Worm (Caenorhabditis elegans) whole organism, L3 larva: ENCODE data around the gene C08F11.1.
A peak's percentile ranks its signal among the peaks of the same experiment; 100 is the strongest.

Experiments
- ZK546.5 ChIP-seq: sonication (generic microtip); optimal IDR thresholded peaks from 2 replicates; lab custom pipeline; 2017; ENCODE audit warnings: missing biosample characterization, missing genetic modification characterization
- aly-2 ChIP-seq: fragments of 150-350 bp; optimal IDR thresholded peaks from 2 replicates; lab custom pipeline; 2014; ENCODE audit warnings: missing biosample characterization, missing genetic modification characterization
- ama-1 ChIP-seq: fragments of 150-350 bp; optimal IDR thresholded peaks from 2 replicates; lab custom pipeline; 2018
- ceh-16 ChIP-seq: sonication (generic microtip); optimal IDR thresholded peaks from 2 replicates; lab custom pipeline; 2017; ENCODE audit warnings: missing biosample characterization, missing genetic modification characterization
- ceh-28 ChIP-seq: fragments of 150-350 bp; optimal IDR thresholded peaks from 2 replicates; lab custom pipeline; 2014; ENCODE audit warnings: missing biosample characterization, missing genetic modification reagents, missing genetic modification characterization
- ceh-9 ChIP-seq: sonication (generic microtip); optimal IDR thresholded peaks from 2 replicates; lab custom pipeline; 2018; ENCODE audit warnings: missing biosample characterization, missing genetic modification characterization
- daf-12 ChIP-seq: fragments of 150-350 bp; optimal IDR thresholded peaks from 2 replicates; lab custom pipeline; 2014; ENCODE audit warnings: missing biosample characterization, missing genetic modification reagents, missing genetic modification characterization
- egl-27 ChIP-seq: sonication (generic microtip); optimal IDR thresholded peaks from 4 replicates; lab custom pipeline; 2017; ENCODE audit warnings: missing biosample characterization, missing genetic modification reagents, missing genetic modification characterization
- elt-1 ChIP-seq: fragments of 150-350 bp; optimal IDR thresholded peaks from 2 replicates; lab custom pipeline; 2014; ENCODE audit warnings: missing biosample characterization, missing genetic modification characterization
- elt-2 ChIP-seq: sonication (generic microtip); optimal IDR thresholded peaks from 2 replicates; lab custom pipeline; 2016; ENCODE audit warnings: missing genetic modification reagents, mild to moderate bottlenecking, missing genetic modification characterization, missing compliant biosample characterization
- elt-3 ChIP-seq, 3 experiments: fragments of 150-350 bp in 1 of 3; sonication (generic microtip) in 2 of 3; optimal IDR thresholded peaks; 2 replicates in 2 of 3; 4 replicates in 1 of 3; lab custom pipeline; 2014 to 2017; ENCODE audit warnings: missing biosample characterization in 3 of 3, missing genetic modification characterization in 3 of 3
- eor-1 ChIP-seq, 2 experiments: fragments of 150-350 bp; optimal IDR thresholded peaks; 2 replicates each; lab custom pipeline; 2014 to 2018; ENCODE audit warnings: missing biosample characterization in 2 of 2, missing genetic modification characterization in 2 of 2
- fkh-10 ChIP-seq: sonication (generic microtip); optimal IDR thresholded peaks from 2 replicates; lab custom pipeline; 2017; ENCODE audit warnings: missing biosample characterization, missing genetic modification reagents, missing genetic modification characterization
- fos-1 ChIP-seq: fragments of 150-350 bp; optimal IDR thresholded peaks from 2 replicates; lab custom pipeline; 2014; ENCODE audit warnings: missing biosample characterization, missing genetic modification characterization
- lin-15B ChIP-seq: fragments of 150-350 bp; optimal IDR thresholded peaks from 2 replicates; lab custom pipeline; 2014; ENCODE audit warnings: missing biosample characterization, missing genetic modification characterization
- lin-39 ChIP-seq: fragments of 150-350 bp; optimal IDR thresholded peaks from 2 replicates; lab custom pipeline; 2018; ENCODE audit warnings: missing biosample characterization, missing genetic modification reagents, missing genetic modification characterization
- mdl-1 ChIP-seq: fragments of 150-350 bp; optimal IDR thresholded peaks from 2 replicates; lab custom pipeline; 2014; ENCODE audit warnings: missing biosample characterization, missing genetic modification characterization
- mml-1 ChIP-seq: fragments of 150-350 bp; sonication (generic microtip); optimal IDR thresholded peaks from 3 replicates; lab custom pipeline; 2014; ENCODE audit warnings: missing biosample characterization, missing genetic modification characterization
- nfya-1 ChIP-seq: sonication (generic microtip); optimal IDR thresholded peaks from 2 replicates; lab custom pipeline; 2017; ENCODE audit warnings: missing genetic modification characterization, mild to moderate bottlenecking, missing compliant biosample characterization, antibody characterized with exemption, moderate library complexity; ENCODE audit not compliant: insufficient read depth
- nhr-23 ChIP-seq: fragments of 150-350 bp; optimal IDR thresholded peaks from 2 replicates; lab custom pipeline; 2014; ENCODE audit warnings: missing biosample characterization, missing genetic modification reagents, missing genetic modification characterization
- nhr-237 ChIP-seq: fragments of 150-350 bp; optimal IDR thresholded peaks from 2 replicates; lab custom pipeline; 2014; ENCODE audit warnings: missing biosample characterization, missing genetic modification characterization
- nhr-28 ChIP-seq: fragments of 150-350 bp; optimal IDR thresholded peaks from 2 replicates; lab custom pipeline; 2014; ENCODE audit warnings: missing biosample characterization, missing genetic modification characterization
- nhr-43 ChIP-seq: sonication (generic microtip); optimal IDR thresholded peaks from 2 replicates; lab custom pipeline; 2016; ENCODE audit warnings: mild to moderate bottlenecking, missing genetic modification characterization, missing compliant biosample characterization; ENCODE audit not compliant: poor library complexity, severe bottlenecking
- nhr-67 ChIP-seq: fragments of 150-350 bp; optimal IDR thresholded peaks from 2 replicates; lab custom pipeline; 2014; ENCODE audit warnings: missing biosample characterization, missing genetic modification characterization
- nhr-76 ChIP-seq: fragments of 150-350 bp; sonication (generic microtip); optimal IDR thresholded peaks from 5 replicates; lab custom pipeline; 2014; ENCODE audit warnings: missing biosample characterization, missing genetic modification characterization
- nhr-77 ChIP-seq: fragments of 150-350 bp; optimal IDR thresholded peaks from 2 replicates; lab custom pipeline; 2014; ENCODE audit warnings: missing biosample characterization, missing genetic modification characterization
- pha-4 ChIP-seq: fragments of 150-350 bp; optimal IDR thresholded peaks from 2 replicates; lab custom pipeline; 2014; ENCODE audit warnings: missing biosample characterization, missing genetic modification reagents, missing genetic modification characterization
- pqm-1 ChIP-seq: fragments of 150-350 bp; optimal IDR thresholded peaks from 2 replicates; lab custom pipeline; 2017; ENCODE audit warnings: missing biosample characterization, missing genetic modification characterization, inconsistent platforms
- sea-2 ChIP-seq: fragments of 150-350 bp; sonication (generic microtip); optimal IDR thresholded peaks from 4 replicates; lab custom pipeline; 2014; ENCODE audit warnings: missing biosample characterization, missing genetic modification reagents, missing genetic modification characterization
- skn-1 ChIP-seq: fragments of 150-350 bp; optimal IDR thresholded peaks from 2 replicates; lab custom pipeline; 2014; ENCODE audit warnings: missing biosample characterization, missing genetic modification characterization
- snpc-4 ChIP-seq: fragments of 150-350 bp; optimal IDR thresholded peaks from 2 replicates; lab custom pipeline; 2014; ENCODE audit warnings: missing biosample characterization, missing genetic modification characterization
- tbx-2 ChIP-seq: sonication (generic microtip); optimal IDR thresholded peaks from 2 replicates; lab custom pipeline; 2016; ENCODE audit warnings: mild to moderate bottlenecking, missing genetic modification characterization, missing compliant biosample characterization
- unc-39 ChIP-seq: sonication (generic microtip); optimal IDR thresholded peaks from 4 replicates; lab custom pipeline; 2017; ENCODE audit warnings: missing biosample characterization, missing genetic modification characterization
- unc-62 ChIP-seq: fragments of 150-350 bp; sonication (generic microtip); optimal IDR thresholded peaks from 4 replicates; lab custom pipeline; 2014; ENCODE audit warnings: missing biosample characterization, missing genetic modification reagents, missing genetic modification characterization
- ztf-11 ChIP-seq: fragments of 150-350 bp; optimal IDR thresholded peaks from 2 replicates; lab custom pipeline; 2014; ENCODE audit warnings: missing biosample characterization, missing genetic modification characterization
- ztf-4 ChIP-seq: fragments of 150-350 bp; optimal IDR thresholded peaks from 2 replicates; lab custom pipeline; 2014; ENCODE audit warnings: missing biosample characterization, missing genetic modification characterization

Gene C08F11.1

DNA sequence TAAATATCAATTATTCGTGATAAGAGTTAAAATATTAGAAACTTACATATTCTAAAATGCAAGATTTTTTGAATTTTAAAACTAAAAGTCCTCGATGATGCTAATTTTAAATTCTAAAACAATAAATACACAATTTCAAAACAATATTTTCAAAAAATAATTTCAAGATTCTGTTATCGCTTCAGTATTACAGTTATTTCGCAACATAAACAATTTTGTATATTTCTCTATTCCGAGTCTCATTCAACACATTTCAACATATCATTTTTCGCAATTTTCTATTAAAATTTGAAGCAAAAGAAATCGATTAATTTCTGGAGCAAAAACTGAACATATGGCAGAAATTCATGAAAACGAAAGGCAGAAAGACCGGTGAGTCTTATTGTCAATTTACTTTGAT, 9.5 kb downstream of the C08F11.1 start, which contains the start of gene fbxa-98:
fbxa-98 (plus strand) TSS at position 243 of the 400 bp plus-strand sequence.
- TF ChIP-seq fkh-10 (no peak), snpc-4 (no peak), lin-15B (tag; lab: Kevin White, UChicago) (no peak), elt-2 (tag; lab: Kevin White, UChicago) (no peak), nhr-77 (no peak), elt-3 (tag; optimal IDR thresholded peaks at IDR 0.05; lab: Kevin White, UChicago) (no peak), mml-1 (tag; lab: Kevin White, UChicago) (no peak), nhr-76 (tag; lab: Kevin White, UChicago) (no peak), ztf-4 (tag; lab: Kevin White, UChicago) (no peak), ceh-9 (tag; lab: Kevin White, UChicago) (no peak), tbx-2 (tag; lab: Kevin White, UChicago) (no peak), nhr-237 (tag; lab: Kevin White, UChicago) (no peak), ceh-28 (tag; lab: Kevin White, UChicago) (no peak), pha-4 (tag; lab: Kevin White, UChicago) (no peak), unc-39 (tag; lab: Kevin White, UChicago) (no peak), aly-2 (no peak), elt-1 (no peak), fos-1 (tag; lab: Kevin White, UChicago) (no peak), nhr-28 (tag; lab: Kevin White, UChicago) (no peak), lin-39 (no peak)

DNA sequence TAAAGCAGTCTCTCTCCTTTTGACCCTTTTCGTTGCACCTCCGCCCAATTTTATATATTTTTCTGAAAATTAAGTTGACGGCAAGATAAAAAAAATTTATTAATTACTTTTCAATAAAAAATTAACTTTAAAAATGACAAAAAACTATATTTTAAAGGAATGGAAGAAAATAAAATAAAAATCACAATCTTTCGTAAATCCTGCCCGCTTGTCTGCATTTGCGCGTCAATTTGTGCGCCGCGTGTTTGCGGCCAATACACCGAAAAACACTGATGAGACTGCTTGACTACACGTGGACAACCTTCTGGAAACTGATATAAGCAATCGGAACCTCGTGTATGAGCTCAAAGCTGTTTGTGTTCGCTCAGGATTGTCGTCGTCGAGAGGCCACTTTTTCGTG, 13.3 kb downstream of the C08F11.1 start, which contains the start of gene C08F11.7:
C08F11.7 (plus strand) TSS at position 301 of the 400 bp plus-strand sequence.
- no peak for TF ChIP-seq sea-2 (GFP tag; lab: Kevin White, UChicago)
- no peak for TF ChIP-seq egl-27 (tag; lab: Kevin White, UChicago)
- no peak for TF ChIP-seq daf-12 (tag; lab: Kevin White, UChicago)
- TF ChIP-seq ztf-11 (tag; lab: Kevin White, UChicago): no peak
- no peak for TF ChIP-seq lin-39
- TF ChIP-seq unc-39 (tag; lab: Kevin White, UChicago): no peak
- no peak for TF ChIP-seq ceh-16 (tag; lab: Kevin White, UChicago)
- TF ChIP-seq nhr-67 (tag; lab: Kevin White, UChicago): no peak

DNA sequence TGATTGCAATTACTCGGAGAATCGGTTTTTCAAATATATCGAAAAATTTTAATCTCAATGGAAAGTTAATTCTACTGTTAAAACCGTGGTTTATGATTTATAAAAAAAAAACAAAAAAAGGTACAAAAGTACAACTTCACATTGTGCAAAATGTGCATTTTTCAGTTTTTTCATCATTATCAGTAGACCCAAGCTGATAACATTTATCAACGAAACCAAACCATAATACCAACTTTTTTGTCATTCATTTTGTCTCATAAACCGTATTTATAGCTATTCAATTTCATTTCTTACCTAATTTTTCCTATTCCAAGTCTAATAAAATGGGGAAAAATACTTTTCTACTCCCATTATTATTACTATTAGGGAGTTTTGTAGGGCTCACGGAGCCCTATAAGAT, 15.4 kb downstream of the C08F11.1 start, which contains the start of gene ugt-22:
ugt-22 (plus strand) TSS at position 234 of the 400 bp plus-strand sequence.
- TF ChIP-seq skn-1 (tag; lab: Kevin White, UChicago): peak; percentile 22
- TF ChIP-seq fos-1 (tag; lab: Kevin White, UChicago): no peak
- TF ChIP-seq pqm-1 (tag; lab: Kevin White, UChicago): peak; percentile 83
- TF ChIP-seq ceh-28 (tag; lab: Kevin White, UChicago): no peak
- no peak for TF ChIP-seq nhr-76 (tag; lab: Kevin White, UChicago)
- no peak for TF ChIP-seq snpc-4
- peak; percentile 86 for TF ChIP-seq elt-2 (tag; lab: Kevin White, UChicago)
- TF ChIP-seq, all 47 proteins: peak for 3

DNA sequence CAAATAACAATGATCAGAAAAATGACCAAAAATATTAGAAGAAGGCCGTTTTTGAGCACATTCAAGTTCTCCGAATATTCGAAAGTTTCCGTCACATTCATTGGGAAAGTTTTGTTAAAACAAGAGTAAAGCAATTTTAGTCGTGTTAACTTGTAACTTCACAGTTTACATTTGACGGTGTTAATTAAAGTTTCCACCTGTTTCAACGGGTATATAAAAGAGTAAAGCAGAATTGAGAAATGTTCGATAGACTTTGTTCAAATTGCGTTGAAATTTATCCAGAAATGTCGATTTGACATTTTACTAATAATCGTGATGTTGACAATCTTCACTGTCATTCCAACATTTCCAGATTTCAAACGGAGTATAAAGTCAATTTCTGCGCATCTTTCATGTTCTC, 22.2 kb downstream of the C08F11.1 start, which contains the start of gene srz-29:
srz-29 (minus strand) TSS at position 101 of the 400 bp plus-strand sequence.
- no peak for TF ChIP-seq fos-1 (tag; lab: Kevin White, UChicago)
- no peak for TF ChIP-seq skn-1 (tag; lab: Kevin White, UChicago)
- no peak for TF ChIP-seq unc-62 (GFP tag; lab: Kevin White, UChicago)
- no peak for TF ChIP-seq snpc-4
- no peak for TF ChIP-seq ceh-9 (tag; lab: Kevin White, UChicago)
- no peak for TF ChIP-seq nfya-1 (tag; lab: Kevin White, UChicago)
- TF ChIP-seq nhr-23 (tag; lab: Kevin White, UChicago): no peak
- no peak for TF ChIP-seq daf-12 (tag; lab: Kevin White, UChicago)
- TF ChIP-seq nhr-77: no peak
- TF ChIP-seq ceh-28 (tag; lab: Kevin White, UChicago): no peak
- no peak for TF ChIP-seq eor-1 (tag; optimal IDR thresholded peaks at IDR 0.05; lab: Kevin White, UChicago)
- TF ChIP-seq, all 47 proteins: peak for 0

DNA sequence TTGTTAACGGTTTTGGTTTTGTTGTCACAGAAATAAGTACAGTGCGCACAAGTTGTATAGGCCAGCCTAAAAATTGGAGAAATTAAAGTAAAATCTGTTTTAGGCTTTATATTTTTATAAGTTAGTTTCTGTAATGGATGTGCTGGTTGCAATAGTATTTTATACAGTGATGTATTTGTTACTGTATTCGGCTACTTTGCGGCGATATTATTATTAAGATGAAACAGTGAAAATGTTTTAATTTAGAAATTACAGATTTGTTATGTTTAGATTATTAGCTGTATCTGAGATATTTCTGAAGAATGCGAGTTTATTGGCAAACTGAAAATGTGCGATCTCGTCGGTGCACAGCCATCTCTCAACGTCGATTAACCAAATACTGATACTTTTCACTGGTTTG, 23.9 kb downstream of the C08F11.1 start, which contains the start of gene ule-4:
ule-4 (minus strand) TSS at position 101 of the 400 bp plus-strand sequence.
- no peak for TF ChIP-seq elt-2 (tag; lab: Kevin White, UChicago)
- TF ChIP-seq mdl-1 (tag; lab: Kevin White, UChicago): no peak
- no peak for TF ChIP-seq ZK546.5 (tag; lab: Kevin White, UChicago)
- no peak for TF ChIP-seq nhr-237 (tag; lab: Kevin White, UChicago)
- no peak for TF ChIP-seq aly-2
- no peak for TF ChIP-seq nhr-43 (tag; lab: Kevin White, UChicago)
- no peak for TF ChIP-seq ama-1 (lab: Kevin White, UChicago)
- TF ChIP-seq unc-39 (tag; lab: Kevin White, UChicago): no peak
- no peak for TF ChIP-seq nhr-77
